Fruit fly (Drosophila melanogaster) whole organism, embryonic: ENCODE data around the gene mrva.

ENCODE experiments used
- Adf1 ChIP-seq: fragments of 200-800 bp; sonication (Bioruptor generic); IDR thresholded peaks from 2 replicates; pipeline ENCODE4 v1.3.6; 2022; ENCODE audit warnings: missing biosample characterization, missing genetic modification characterization
- BtbVII ChIP-seq: fragments of 200-800 bp; sonication (Bioruptor generic); optimal IDR thresholded peaks from 3 replicates; lab custom pipeline; 2017; ENCODE audit warnings: missing biosample characterization, mild to moderate bottlenecking, missing genetic modification characterization
- CG10543 ChIP-seq: fragments of 200-800 bp; sonication (Bioruptor generic); optimal IDR thresholded peaks from 3 replicates; lab custom pipeline; 2017; ENCODE audit warnings: missing biosample characterization, mild to moderate bottlenecking, missing genetic modification characterization, moderate library complexity
- CG12659 ChIP-seq: fragments of 200-800 bp; sonication (Bioruptor generic); optimal IDR thresholded peaks from 3 replicates; lab custom pipeline; 2017; ENCODE audit warnings: mild to moderate bottlenecking, missing biosample characterization, missing genetic modification reagents, missing genetic modification characterization
- CG13775 ChIP-seq: fragments of 200-800 bp; sonication (Bioruptor generic); optimal IDR thresholded peaks from 3 replicates; lab custom pipeline; 2017; ENCODE audit warnings: missing biosample characterization, mild to moderate bottlenecking, missing genetic modification characterization
- CG14014 ChIP-seq: fragments of 200-800 bp; sonication (Bioruptor generic); IDR thresholded peaks from 2 replicates; pipeline ENCODE4 v1.3.6; 2022; ENCODE audit warnings: missing biosample characterization, missing genetic modification characterization
- CG15011 ChIP-seq: fragments of 200-800 bp; sonication (Bioruptor generic); optimal IDR thresholded peaks from 3 replicates; lab custom pipeline; 2018; ENCODE audit warnings: missing biosample characterization, mild to moderate bottlenecking, missing genetic modification characterization
- CG15073 ChIP-seq: fragments of 200-800 bp; sonication (Bioruptor generic); optimal IDR thresholded peaks from 2 replicates; lab custom pipeline; 2016; ENCODE audit warnings: missing biosample characterization, missing genetic modification characterization
- CG1603 ChIP-seq: fragments of 200-800 bp; sonication (Bioruptor generic); optimal IDR thresholded peaks from 2 replicates; lab custom pipeline; 2019; ENCODE audit warnings: missing biosample characterization, mild to moderate bottlenecking, missing genetic modification characterization, moderate library complexity
- CG18011 ChIP-seq: fragments of 200-800 bp; sonication (Bioruptor generic); optimal IDR thresholded peaks from 2 replicates; lab custom pipeline; 2017; ENCODE audit warnings: missing biosample characterization, missing genetic modification characterization, mild to moderate bottlenecking, moderate library complexity, missing genotype
- CG2120 ChIP-seq: fragments of 200-800 bp; sonication (Bioruptor generic); optimal IDR thresholded peaks from 3 replicates; lab custom pipeline; 2016; ENCODE audit warnings: missing biosample characterization, missing genetic modification characterization
- CG2875 ChIP-seq: fragments of 200-800 bp; sonication (Bioruptor generic); optimal IDR thresholded peaks from 2 replicates; lab custom pipeline; 2017; ENCODE audit warnings: missing biosample characterization, mild to moderate bottlenecking, missing genetic modification characterization, missing genetic modification reagents
- CG2889 ChIP-seq: fragments of 200-800 bp; sonication (Bioruptor generic); IDR thresholded peaks from 3 replicates; pipeline ENCODE4 v1.3.6; 2022; ENCODE audit warnings: missing biosample characterization, missing genetic modification characterization
- CG30431 ChIP-seq: fragments of 200-800 bp; sonication (Bioruptor generic); optimal IDR thresholded peaks from 2 replicates; lab custom pipeline; 2017; ENCODE audit warnings: missing biosample characterization, missing genetic modification characterization
- CG32532 ChIP-seq: fragments of 200-800 bp; sonication (Bioruptor generic); IDR thresholded peaks from 2 replicates; pipeline ENCODE4 v1.3.6; 2022; ENCODE audit warnings: missing biosample characterization, missing genetic modification characterization
- CG32772 ChIP-seq: fragments of 200-800 bp; sonication (Bioruptor generic); IDR thresholded peaks from 2 replicates; pipeline ENCODE4 v1.3.6; 2022; ENCODE audit warnings: missing biosample characterization, missing genetic modification characterization
- CG3838 ChIP-seq: fragments of 200-800 bp; sonication (Bioruptor generic); optimal IDR thresholded peaks from 3 replicates; lab custom pipeline; 2016; ENCODE audit warnings: missing biosample characterization, missing genetic modification characterization
- CG4360 ChIP-seq: fragments of 200-800 bp; sonication (Bioruptor generic); IDR thresholded peaks from 2 replicates; pipeline ENCODE4 v1.3.6; 2022; ENCODE audit warnings: missing biosample characterization, missing genetic modification characterization
- CG4424 ChIP-seq: fragments of 200-800 bp; sonication (Bioruptor generic); optimal IDR thresholded peaks from 3 replicates; lab custom pipeline; 2016; ENCODE audit warnings: missing biosample characterization, missing genetic modification characterization
- CG6813 ChIP-seq: fragments of 200-800 bp; sonication (Bioruptor generic); optimal IDR thresholded peaks from 2 replicates; lab custom pipeline; 2017; ENCODE audit warnings: missing biosample characterization, missing genetic modification characterization, mild to moderate bottlenecking, moderate library complexity, missing genetic modification reagents
- CG8089 ChIP-seq: fragments of 200-800 bp; sonication (Bioruptor generic); optimal IDR thresholded peaks from 3 replicates; lab custom pipeline; 2016; ENCODE audit warnings: missing biosample characterization, missing genetic modification characterization
- CG9215 ChIP-seq: fragments of 200-800 bp; sonication (Bioruptor generic); IDR thresholded peaks from 2 replicates; pipeline ENCODE4 v1.3.6; 2022; ENCODE audit warnings: missing biosample characterization, missing genetic modification characterization
- CG9727 ChIP-seq: fragments of 200-800 bp; sonication (Bioruptor generic); optimal IDR thresholded peaks from 3 replicates; lab custom pipeline; 2017; ENCODE audit warnings: missing biosample characterization, mild to moderate bottlenecking, missing genetic modification characterization
- Camta ChIP-seq: fragments of 200-800 bp; sonication (Bioruptor generic); optimal IDR thresholded peaks from 2 replicates; lab custom pipeline; 2016; ENCODE audit warnings: missing biosample characterization, missing genetic modification characterization
- Dll ChIP-seq: fragments of 200-800 bp; sonication (Bioruptor generic); IDR thresholded peaks from 4 replicates; pipeline ENCODE4 v1.3.6; 2022; ENCODE audit warnings: missing biosample characterization, missing genetic modification characterization; ENCODE audit not compliant: partially characterized antibody
- HLH54F ChIP-seq: fragments of 200-800 bp; sonication (Bioruptor generic); optimal IDR thresholded peaks from 3 replicates; lab custom pipeline; 2016; ENCODE audit warnings: missing biosample characterization, missing genetic modification characterization
- HmgD ChIP-seq: fragments of 200-800 bp; sonication (Bioruptor generic); optimal IDR thresholded peaks from 3 replicates; lab custom pipeline; 2016; ENCODE audit warnings: missing biosample characterization, missing genetic modification characterization
- HmgZ ChIP-seq: fragments of 200-800 bp; sonication (Bioruptor generic); optimal IDR thresholded peaks from 2 replicates; lab custom pipeline; 2018; ENCODE audit warnings: missing biosample characterization, mild to moderate bottlenecking, missing genetic modification characterization
- NFAT ChIP-seq: fragments of 200-800 bp; sonication (Bioruptor generic); IDR thresholded peaks from 2 replicates; pipeline ENCODE4 v1.3.6; 2022; ENCODE audit warnings: missing biosample characterization, missing genetic modification characterization
- Spps ChIP-seq: fragments of 200-800 bp; sonication (Bioruptor generic); optimal IDR thresholded peaks from 2 replicates; lab custom pipeline; 2018; ENCODE audit warnings: missing biosample characterization, mild to moderate bottlenecking, missing genetic modification characterization
- YL-1 ChIP-seq: fragments of 200-800 bp; sonication (Bioruptor generic); optimal IDR thresholded peaks from 3 replicates; lab custom pipeline; 2017; ENCODE audit warnings: missing biosample characterization, mild to moderate bottlenecking, missing genetic modification characterization
- ac ChIP-seq: fragments of 200-800 bp; sonication (Bioruptor generic); optimal IDR thresholded peaks from 3 replicates; lab custom pipeline; 2017; ENCODE audit warnings: missing biosample characterization, mild to moderate bottlenecking, missing genetic modification characterization
- al ChIP-seq: fragments of 200-800 bp; sonication (Bioruptor generic); IDR thresholded peaks from 2 replicates; pipeline ENCODE4 v1.3.6; 2022; ENCODE audit warnings: missing biosample characterization, missing genetic modification characterization
- bigmax ChIP-seq: fragments of 200-800 bp; sonication (Bioruptor generic); optimal IDR thresholded peaks from 2 replicates; lab custom pipeline; 2018; ENCODE audit warnings: missing biosample characterization, mild to moderate bottlenecking, missing genetic modification characterization
- da ChIP-seq: fragments of 200-800 bp; sonication (Bioruptor generic); optimal IDR thresholded peaks from 2 replicates; lab custom pipeline; 2016; ENCODE audit warnings: missing biosample characterization, missing genetic modification characterization
- dan ChIP-seq: fragments of 200-800 bp; sonication (Bioruptor generic); IDR thresholded peaks from 2 replicates; pipeline ENCODE4 v1.3.6; 2022; ENCODE audit warnings: missing biosample characterization, missing genetic modification characterization
- gfzf ChIP-seq: fragments of 200-800 bp; sonication (Bioruptor generic); optimal IDR thresholded peaks from 2 replicates; lab custom pipeline; 2016; ENCODE audit warnings: missing biosample characterization, mild to moderate bottlenecking, missing genetic modification characterization, moderate library complexity
- grau ChIP-seq: fragments of 200-800 bp; optimal IDR thresholded peaks from 3 replicates; lab custom pipeline; 2019; ENCODE audit warnings: missing biosample characterization, mild to moderate bottlenecking, missing genetic modification characterization, moderate library complexity
- gt ChIP-seq: fragments of 200-800 bp; sonication (Bioruptor generic); IDR thresholded peaks from 2 replicates; pipeline ENCODE4 v1.3.6; 2022; ENCODE audit warnings: missing biosample characterization, missing genetic modification characterization
- hth ChIP-seq: fragments of >200 bp; optimal IDR thresholded peaks from 2 replicates; lab custom pipeline; 2017; ENCODE audit warnings: inconsistent platforms
- jigr1 ChIP-seq: fragments of 200-800 bp; sonication (Bioruptor generic); IDR thresholded peaks from 3 replicates; pipeline ENCODE4 v1.3.6; 2022; ENCODE audit warnings: missing biosample characterization, missing genetic modification characterization
- lola ChIP-seq, 3 experiments: fragments of >200 bp in 2 of 3; fragments of 200-800 bp in 1 of 3; sonication (Bioruptor generic) in 1 of 3; optimal IDR thresholded peaks; 2 replicates each; lab custom pipeline; 2017 to 2019; ENCODE audit warnings: missing biosample characterization in 3 of 3, missing genetic modification characterization in 3 of 3, mild to moderate bottlenecking in 1 of 3, moderate library complexity in 1 of 3
- nau ChIP-seq: fragments of 200-800 bp; sonication (Bioruptor generic); optimal IDR thresholded peaks from 3 replicates; lab custom pipeline; 2017; ENCODE audit warnings: missing biosample characterization, mild to moderate bottlenecking, missing genetic modification characterization, missing genetic modification reagents
- oc ChIP-seq: fragments of 200-800 bp; sonication (Bioruptor generic); optimal IDR thresholded peaks from 2 replicates; lab custom pipeline; 2018; ENCODE audit warnings: missing biosample characterization, mild to moderate bottlenecking, missing genetic modification characterization, moderate library complexity
- otp ChIP-seq: fragments of 200-800 bp; sonication (Bioruptor generic); IDR thresholded peaks from 3 replicates; pipeline ENCODE4, ENCODE4 v1.3.6; 2022; ENCODE audit warnings: missing biosample characterization, missing genetic modification characterization
- phol ChIP-seq: fragments of 200-800 bp; sonication (Bioruptor generic); optimal IDR thresholded peaks from 3 replicates; lab custom pipeline; 2018; ENCODE audit warnings: missing biosample characterization, mild to moderate bottlenecking, missing genetic modification characterization, moderate library complexity
- pzg ChIP-seq: fragments of 200-800 bp; sonication (Bioruptor generic); optimal IDR thresholded peaks from 3 replicates; lab custom pipeline; 2018; ENCODE audit warnings: missing biosample characterization, mild to moderate bottlenecking, missing genetic modification characterization, moderate library complexity
- repo ChIP-seq: fragments of 200-800 bp; sonication (Bioruptor generic); optimal IDR thresholded peaks from 2 replicates; lab custom pipeline; 2016; ENCODE audit warnings: missing biosample characterization, missing genetic modification characterization
- rib ChIP-seq: fragments of 200-800 bp; sonication (Bioruptor generic); IDR thresholded peaks from 2 replicates; pipeline ENCODE4 v1.3.6; 2022; ENCODE audit warnings: missing biosample characterization, missing genetic modification characterization
- row ChIP-seq: fragments of 200-800 bp; sonication (Bioruptor generic); IDR thresholded peaks from 3 replicates; pipeline ENCODE4 v1.3.6; 2022; ENCODE audit warnings: missing biosample characterization, missing genetic modification characterization
- schlank ChIP-seq: fragments of 200-800 bp; sonication (Bioruptor generic); optimal IDR thresholded peaks from 2 replicates; lab custom pipeline; 2018; ENCODE audit warnings: missing biosample characterization, mild to moderate bottlenecking, missing genetic modification characterization

mrva gene

dm6 chr3L:7344965-7345427 is 16.4 kb upstream of the mrva start, which contains the start of gene Cln7 (continued):
- TF ChIP-seq CG30431 (GFP tag; lab: Kevin White, UChicago) (no peak), HLH54F (no peak), otp (GFP tag; lab: Robert Waterston, UW) (peak; percentile 59; the same call in 1 of the 3 replicates), CG8089 (no peak), Camta (GFP tag; lab: Kevin White, UChicago) (no peak), CG2889 (GFP tag; lab: Robert Waterston, UW) (no peak), CG15073 (GFP tag; lab: Kevin White, UChicago) (no peak), jigr1 (no peak), BtbVII (GFP tag; lab: Kevin White, UChicago) (peak; percentile 11), CG2875 (GFP tag; lab: Kevin White, UChicago) (peak; percentile 39), rib (GFP tag; lab: Robert Waterston, UW) (peak; percentile 43; the same call in 1 of the 2 replicates), CG3838 (GFP tag; lab: Kevin White, UChicago) (no peak), al (GFP tag; lab: Robert Waterston, UW) (no peak), CG18011 (GFP tag; lab: Kevin White, UChicago) (no peak), dan (GFP tag; lab: Robert Waterston, UW) (no peak), ac (peak; percentile 8), CG13775 (no peak), Dll (GFP tag; lab: Robert Waterston, UW) (0 out of 4 replicates have a peak, but pooled peaks have one; percentile 24), grau (tag; lab: Kevin White, UChicago) (peak; percentile 36), CG15011 (GFP tag; lab: Kevin White, UChicago) (no peak), gfzf (GFP tag; lab: Kevin White, UChicago) (peak; percentile 0), repo (GFP tag; lab: Kevin White, UChicago) (peak; percentile 20), NFAT (GFP tag; lab: Robert Waterston, UW) (peak; percentile 50; the same call in 1 of the 2 replicates), CG6813 (GFP tag; lab: Kevin White, UChicago) (peak; percentile 14), HmgZ (peak; percentile 43), Spps (tag; lab: Kevin White, UChicago) (no peak), bigmax (GFP tag; lab: Kevin White, UChicago) (peak; percentile 59), hth (lab: Kevin White, UChicago) (no peak), CG9215 (GFP tag; lab: Robert Waterston, UW) (no peak), CG9727 (GFP tag; lab: Kevin White, UChicago) (peak; percentile 40), CG32532 (GFP tag; lab: Robert Waterston, UW) (peak; percentile 46; the same call in 1 of the 2 replicates), HmgD (GFP tag; lab: Kevin White, UChicago) (peak; percentile 32), gt (GFP tag; lab: Robert Waterston, UW) (no peak), CG12659 (GFP tag; lab: Kevin White, UChicago) (peak; percentile 31), YL-1 (peak; percentile 28), phol (tag; lab: Kevin White, UChicago) (no peak), pzg (GFP tag; lab: Kevin White, UChicago) (no peak), nau (GFP tag; lab: Kevin White, UChicago) (no peak), CG32772 (no peak), CG2120 (peak; percentile 2), da (GFP tag; lab: Kevin White, UChicago) (peak; percentile 30), schlank (tag; lab: Kevin White, UChicago) (peak; percentile 15), row (GFP tag; lab: Robert Waterston, UW) (no peak; the same call in 2 of the 3 replicates), CG14014 (peak; percentile 44; the same call in 1 of the 2 replicates), Adf1 (GFP tag; lab: Robert Waterston, UW) (peak; percentile 85), CG1603 (tag; lab: Kevin White, UChicago) (peak; percentile 27), CG4424 (GFP tag; lab: Kevin White, UChicago) (no peak), CG10543 (GFP tag; lab: Kevin White, UChicago) (peak; percentile 56), oc (tag; lab: Kevin White, UChicago) (no peak), CG4360 (GFP tag; lab: Robert Waterston, UW) (0 out of 2 replicates have a peak, but pooled peaks have one; percentile 9), lola (GFP tag; optimal IDR thresholded peaks at IDR 0.05; lab: Kevin White, UChicago) (no peak)
